Worm (Caenorhabditis elegans) whole organism, L1 larva: Measurements from ENCODE around the gene npr-20.

Source experiments
- C16A3.4 ChIP-seq: fragments of 150-350 bp; optimal IDR thresholded peaks from 2 replicates; lab custom pipeline; 2014; ENCODE audit warnings: missing biosample characterization, missing genetic modification characterization
- F16B12.6 ChIP-seq: fragments of 150-350 bp; optimal IDR thresholded peaks from 2 replicates; lab custom pipeline; 2014; ENCODE audit warnings: missing biosample characterization, missing genetic modification characterization
- Y116A8C.19 ChIP-seq: sonication (generic microtip); optimal IDR thresholded peaks from 2 replicates; lab custom pipeline; 2016; ENCODE audit warnings: missing compliant biosample characterization, missing genetic modification characterization, borderline replicate concordance
- aly-2 ChIP-seq: fragments of 150-350 bp; optimal IDR thresholded peaks from 2 replicates; lab custom pipeline; 2014; ENCODE audit warnings: missing biosample characterization, missing genetic modification characterization
- ama-1 ChIP-seq: fragments of 150-350 bp; optimal IDR thresholded peaks from 2 replicates; lab custom pipeline; 2014
- blmp-1 ChIP-seq: fragments of 150-350 bp; optimal IDR thresholded peaks from 2 replicates; lab custom pipeline; 2014; ENCODE audit warnings: missing biosample characterization, missing genetic modification characterization
- ceh-82 ChIP-seq, 3 experiments: fragments of 150-350 bp in 1 of 3; sonication (generic microtip) in 2 of 3; optimal IDR thresholded peaks; 2 replicates each; lab custom pipeline; 2014 to 2017; ENCODE audit warnings: missing biosample characterization in 3 of 3, missing genetic modification characterization in 3 of 3
- dpl-1 ChIP-seq, 3 experiments: fragments of 150-350 bp in 2 of 3; sonication (generic microtip) in 1 of 3; optimal IDR thresholded peaks; 2 replicates each; lab custom pipeline; 2014 to 2017; ENCODE audit warnings: missing biosample characterization in 3 of 3, missing genetic modification characterization in 3 of 3, missing genetic modification reagents in 3 of 3
- dsc-1 ChIP-seq: sonication (generic microtip); optimal IDR thresholded peaks from 2 replicates; lab custom pipeline; 2016; ENCODE audit warnings: mild to moderate bottlenecking, missing genetic modification characterization, missing compliant biosample characterization
- efl-1 ChIP-seq, 4 experiments: fragments of 150-350 bp; optimal IDR thresholded peaks in 3 of 4; peaks in 1 of 4; 1 replicate in 1 of 4; 2 replicates in 3 of 4; lab custom pipeline; 2014; ENCODE audit warnings: missing biosample characterization in 2 of 4, missing genetic modification characterization in 2 of 4, missing genetic modification reagents in 2 of 4
- efl-3 ChIP-seq: fragments of 200-800 bp; sonication (Bioruptor generic); optimal IDR thresholded peaks from 2 replicates; lab custom pipeline; 2018; ENCODE audit warnings: mild to moderate bottlenecking, missing genetic modification characterization, missing compliant biosample characterization
- egl-13 ChIP-seq: sonication (generic microtip); optimal IDR thresholded peaks from 2 replicates; lab custom pipeline; 2016; ENCODE audit warnings: missing genotype, missing genetic modification reagents, missing genetic modification characterization, missing compliant biosample characterization
- elt-2 ChIP-seq: sonication (generic microtip); optimal IDR thresholded peaks from 2 replicates; lab custom pipeline; 2016; ENCODE audit warnings: missing genetic modification characterization, mild to moderate bottlenecking, inconsistent platforms, missing compliant biosample characterization, missing genetic modification reagents
- elt-3 ChIP-seq, 6 experiments: fragments of 150-350 bp in 1 of 6; sonication (generic microtip); optimal IDR thresholded peaks; 2 replicates each; lab custom pipeline; 2017 to 2018; ENCODE audit warnings: missing biosample characterization in 6 of 6, missing genetic modification characterization in 6 of 6, inconsistent platforms in 1 of 6
- fkh-4 ChIP-seq: sonication (generic microtip); optimal IDR thresholded peaks from 2 replicates; lab custom pipeline; 2016; ENCODE audit warnings: missing compliant biosample characterization, missing genetic modification characterization, borderline replicate concordance
- grh-1 ChIP-seq: fragments of 200-800 bp; sonication (Bioruptor generic); IDR thresholded peaks from 2 replicates; pipeline ENCODE4 v1.3.6; 2022; ENCODE audit warnings: missing genetic modification reagents, missing genetic modification characterization, missing compliant biosample characterization
- hlh-17 ChIP-seq: fragments of 200-800 bp; sonication (Bioruptor generic); optimal IDR thresholded peaks from 2 replicates; lab custom pipeline; 2018; ENCODE audit warnings: missing genetic modification characterization, mild to moderate bottlenecking, missing compliant biosample characterization, moderate library complexity, borderline replicate concordance
- hlh-4 ChIP-seq: sonication (generic microtip); optimal IDR thresholded peaks from 2 replicates; lab custom pipeline; 2016; ENCODE audit warnings: mild to moderate bottlenecking, missing genetic modification characterization, missing compliant biosample characterization
- hpl-2 ChIP-seq: fragments of 150-350 bp; optimal IDR thresholded peaks from 2 replicates; lab custom pipeline; 2014; ENCODE audit warnings: missing biosample characterization, missing genetic modification reagents, missing genetic modification characterization
- lin-13 ChIP-seq: fragments of 150-350 bp; optimal IDR thresholded peaks from 2 replicates; lab custom pipeline; 2014; ENCODE audit warnings: missing biosample characterization, missing genetic modification reagents, missing genetic modification characterization
- lin-15B ChIP-seq: fragments of 150-350 bp; sonication (generic microtip); optimal IDR thresholded peaks from 3 replicates; lab custom pipeline; 2014; ENCODE audit warnings: missing biosample characterization, missing genetic modification characterization
- lin-35 ChIP-seq, 2 experiments: fragments of 150-350 bp; optimal IDR thresholded peaks; 2 replicates each; lab custom pipeline; 2014; ENCODE audit warnings: missing biosample characterization in 2 of 2, missing genetic modification characterization in 2 of 2, missing genetic modification reagents in 2 of 2
- lsy-2 ChIP-seq, 2 experiments: fragments of 150-350 bp; optimal IDR thresholded peaks; 2 replicates each; lab custom pipeline; 2014; ENCODE audit warnings: missing biosample characterization in 2 of 2, missing genetic modification characterization in 2 of 2
- mep-1 ChIP-seq: fragments of 150-350 bp; optimal IDR thresholded peaks from 2 replicates; lab custom pipeline; 2014; ENCODE audit warnings: missing biosample characterization, missing genetic modification characterization
- nhr-11 ChIP-seq: fragments of 150-350 bp; optimal IDR thresholded peaks from 2 replicates; lab custom pipeline; 2014; ENCODE audit warnings: missing biosample characterization, missing genetic modification characterization
- nhr-19 ChIP-seq: fragments of 200-800 bp; sonication (Bioruptor generic); conservative IDR thresholded peaks from 2 replicates; pipeline ENCODE4 v1.3.6; 2022; ENCODE audit warnings: missing genetic modification characterization, missing compliant biosample characterization
- nhr-20 ChIP-seq: sonication (generic microtip); optimal IDR thresholded peaks from 2 replicates; lab custom pipeline; 2016; ENCODE audit warnings: mild to moderate bottlenecking, missing genetic modification characterization, missing compliant biosample characterization
- nhr-28 ChIP-seq: fragments of 150-350 bp; optimal IDR thresholded peaks from 2 replicates; lab custom pipeline; 2014; ENCODE audit warnings: missing biosample characterization, missing genetic modification characterization
- nhr-47 ChIP-seq: sonication (generic microtip); optimal IDR thresholded peaks from 2 replicates; lab custom pipeline; 2016; ENCODE audit warnings: mild to moderate bottlenecking, missing genetic modification characterization, moderate library complexity, missing compliant biosample characterization
- nhr-71 ChIP-seq: sonication (generic microtip); optimal IDR thresholded peaks from 2 replicates; lab custom pipeline; 2016; ENCODE audit warnings: mild to moderate bottlenecking, missing genetic modification characterization, moderate library complexity, missing compliant biosample characterization
- nhr-77 ChIP-seq: fragments of 150-350 bp; optimal IDR thresholded peaks from 2 replicates; lab custom pipeline; 2014; ENCODE audit warnings: missing biosample characterization, missing genetic modification characterization
- rnt-1 ChIP-seq: sonication (generic microtip); optimal IDR thresholded peaks from 2 replicates; lab custom pipeline; 2016; ENCODE audit warnings: mild to moderate bottlenecking, missing genetic modification characterization, moderate library complexity, missing compliant biosample characterization
- snpc-4 ChIP-seq: fragments of 150-350 bp; optimal IDR thresholded peaks from 2 replicates; lab custom pipeline; 2014; ENCODE audit warnings: missing biosample characterization, missing genetic modification characterization
- sox-4 ChIP-seq: sonication (generic microtip); optimal IDR thresholded peaks from 2 replicates; lab custom pipeline; 2016; ENCODE audit warnings: missing genetic modification characterization, missing compliant biosample characterization
- sptf-1 ChIP-seq: fragments of 150-350 bp; optimal IDR thresholded peaks from 2 replicates; lab custom pipeline; 2014; ENCODE audit warnings: missing biosample characterization, missing genetic modification characterization
- swsn-7 ChIP-seq: sonication (generic microtip); optimal IDR thresholded peaks from 2 replicates; lab custom pipeline; 2016; ENCODE audit warnings: missing genetic modification characterization, missing compliant biosample characterization
- tbx-2 ChIP-seq: sonication (generic microtip); optimal IDR thresholded peaks from 2 replicates; lab custom pipeline; 2016; ENCODE audit warnings: missing genetic modification characterization, missing compliant biosample characterization
- vab-15 ChIP-seq: sonication (generic microtip); optimal IDR thresholded peaks from 2 replicates; lab custom pipeline; 2017; ENCODE audit warnings: missing genotype, mild to moderate bottlenecking, missing genetic modification characterization, missing compliant biosample characterization
- xbp-1 ChIP-seq: sonication (generic microtip); optimal IDR thresholded peaks from 2 replicates; lab custom pipeline; 2016; ENCODE audit warnings: missing genetic modification characterization, missing compliant biosample characterization

Gene npr-20

ce11 chrII:8811825-8812224 is 53.2 kb downstream of the npr-20 start:
- TF ChIP-seq elt-3 (tag; optimal IDR thresholded peaks at IDR 0.05; lab: Kevin White, UChicago), result peak in 1 of 6 experiments; percentile 42
- 0 out of 2 replicates have a peak, but pooled peaks have one; percentile 35 for TF ChIP-seq nhr-19 (GFP tag; lab: Robert Waterston, UW)
- peak; percentile 9 for TF ChIP-seq lin-13
- TF ChIP-seq dsc-1 (tag; lab: Kevin White, UChicago), result no peak
- TF ChIP-seq, all 84 proteins: peak for 3

DNA sequence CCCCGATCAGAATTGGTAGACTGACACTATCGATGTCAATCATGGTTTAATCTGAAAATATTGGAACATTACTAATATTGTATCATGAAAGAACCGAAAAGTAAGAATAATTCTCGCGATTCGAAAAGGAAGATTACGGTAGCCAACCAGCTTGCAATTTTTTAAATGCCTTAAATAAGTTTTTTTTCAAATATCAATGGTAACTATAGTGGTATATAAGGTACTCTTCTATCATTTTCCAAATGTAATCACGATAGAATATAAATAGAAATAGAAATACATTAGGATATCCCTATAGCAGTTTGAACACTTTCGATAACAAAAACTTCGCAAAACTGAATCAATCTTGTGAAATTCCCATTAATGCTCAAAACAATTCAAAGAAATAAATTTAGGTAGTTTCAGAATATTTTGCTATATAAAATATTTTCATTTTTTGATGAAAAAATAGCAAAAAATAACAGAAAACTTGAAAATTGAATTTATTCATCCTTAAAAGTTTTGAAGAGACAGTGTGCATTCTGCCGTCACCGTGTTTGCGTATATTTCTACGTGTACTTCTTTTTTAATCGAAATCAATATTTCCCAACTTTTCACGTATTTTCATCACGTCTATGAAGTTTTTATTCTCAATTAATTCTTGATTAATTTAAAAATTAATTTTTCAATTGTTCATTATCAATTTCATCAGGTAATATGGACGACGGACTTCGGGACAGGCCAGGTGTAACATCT is 54.1 kb downstream of the npr-20 start, which contains the start of the genes F46C5.9 and rer-1:
TSS of gene F46C5.9 (minus strand) at position 51 of the 735 bp plus-strand sequence.
TSS of gene rer-1 (plus strand) at position 692 of the 735 bp plus-strand sequence.
- TF ChIP-seq nhr-20 (tag; lab: Kevin White, UChicago) (peak; percentile 29), efl-1 (optimal IDR thresholded peaks at IDR 0.05; lab: Kevin White, UChicago) (peak; percentile 25 to 47), efl-1 (GFP tag; optimal IDR thresholded peaks at IDR 0.05 in 1 of 2; lab: Kevin White, UChicago) (peak; percentile 51 to 80), egl-13 (tag; lab: Kevin White, UChicago) (no peak), blmp-1 (tag; lab: Kevin White, UChicago) (peak; percentile 19), ama-1 (lab: Kevin White, UChicago) (no peak), mep-1 (tag; lab: Kevin White, UChicago) (no peak), dpl-1 (GFP tag; optimal IDR thresholded peaks at IDR 0.05; lab: Kevin White, UChicago) (peak; percentile 0 to 48 (median 12)), nhr-47 (peak; percentile 6), lin-15B (tag; lab: Kevin White, UChicago) (no peak), C16A3.4 (tag; lab: Kevin White, UChicago) (peak; percentile 25), hlh-17 (GFP tag; lab: Kevin White, UChicago) (no peak), F16B12.6 (peak; percentile 83), Y116A8C.19 (no peak), hpl-2 (GFP tag; lab: Kevin White, UChicago) (no peak), nhr-71 (tag; lab: Kevin White, UChicago) (peak; percentile 14), rnt-1 (tag; lab: Kevin White, UChicago) (no peak), aly-2 (tag; lab: Kevin White, UChicago) (no peak), nhr-77 (tag; lab: Kevin White, UChicago) (no peak), nhr-11 (tag; lab: Kevin White, UChicago) (no peak), grh-1 (no peak), xbp-1 (tag; lab: Kevin White, UChicago) (peak; percentile 93), sox-4 (tag; lab: Kevin White, UChicago) (no peak), vab-15 (tag; lab: Kevin White, UChicago) (no peak), snpc-4 (tag; lab: Kevin White, UChicago) (no peak), elt-2 (no peak), lin-35 (GFP tag; optimal IDR thresholded peaks at IDR 0.05; lab: Kevin White, UChicago) (peak; percentile 25 to 54), sptf-1 (tag; lab: Kevin White, UChicago) (no peak), hlh-4 (tag; lab: Kevin White, UChicago) (no peak), ceh-82 (tag; optimal IDR thresholded peaks at IDR 0.05; lab: Kevin White, UChicago) (no peak), nhr-19 (GFP tag; lab: Robert Waterston, UW) (no peak), efl-3 (no peak), swsn-7 (tag; lab: Kevin White, UChicago) (no peak), fkh-4 (tag; lab: Kevin White, UChicago) (no peak), nhr-28 (tag; lab: Kevin White, UChicago) (no peak), tbx-2 (tag; lab: Kevin White, UChicago) (no peak), lsy-2 (tag; optimal IDR thresholded peaks at IDR 0.05; lab: Kevin White, UChicago) (peak in 1 of 2 experiments; percentile 63)
